Fruit fly (Drosophila melanogaster) whole organism: ENCODE measurements around the gene eIF2Bepsilon.

ENCODE experiments used
- CG8478 ChIP-seq: fragments of >200 bp; optimal IDR thresholded peaks from 2 replicates; lab custom pipeline; 2018; ENCODE audit warnings: inconsistent platforms
- EcR ChIP-seq, 2 experiments: fragments of >200 bp; optimal IDR thresholded peaks; 2 replicates each; lab custom pipeline; 2017; ENCODE audit warnings: missing biosample characterization in 2 of 2, missing genetic modification characterization in 2 of 2, missing genetic modification reagents in 2 of 2
- pan ChIP-seq: fragments of >200 bp; optimal IDR thresholded peaks from 2 replicates; lab custom pipeline; 2017
- psq ChIP-seq: fragments of >200 bp; optimal IDR thresholded peaks from 2 replicates; lab custom pipeline; 2017

DNA sequence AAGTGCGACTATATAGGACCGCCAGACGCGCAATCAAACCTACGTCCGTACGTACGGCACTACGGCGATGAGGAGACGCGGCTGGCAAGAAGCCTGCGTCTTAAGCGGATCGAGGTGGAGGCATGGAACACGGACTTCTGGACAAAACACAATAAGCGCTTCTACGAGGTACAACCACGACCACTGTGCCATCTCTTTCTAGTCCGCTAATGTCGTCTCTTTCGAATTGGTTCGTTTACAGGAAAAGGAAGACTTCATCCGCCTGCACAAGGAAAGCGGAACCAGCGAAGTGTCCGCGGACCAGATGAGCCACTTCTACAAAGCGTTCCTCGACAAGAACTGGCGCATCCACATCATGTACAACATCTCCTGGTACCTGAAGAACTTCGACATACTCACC is 41.9 kb downstream of the eIF2Bepsilon start:
- TF ChIP-seq psq (lab: Kevin White, UChicago) (no peak), EcR (GFP tag; optimal IDR thresholded peaks at IDR 0.05; lab: Kevin White, UChicago) (no peak), pan (no peak), CG8478 (lab: Kevin White, UChicago) (no peak)
